Fruit fly (Drosophila melanogaster): Measurements from ENCODE around the gene Pgant2.

Gene Pgant2

dm6 chr2L:3444789-3445188 is 18.3 kb upstream of the Pgant2 start (continued):
- TF ChIP-seq fd85E (GFP tag; optimal IDR thresholded peaks at IDR 0.05) (no peak), CG10669 (GFP tag; optimal IDR thresholded peaks at IDR 0.05) (no peak), CG16779 (tag; optimal IDR thresholded peaks at IDR 0.05) (peak; percentile 44), Sox14 (GFP tag; optimal IDR thresholded peaks at IDR 0.05) (peak; percentile 77), Eip75B (GFP tag; optimal IDR thresholded peaks at IDR 0.05) (no peak), salr (GFP tag; optimal IDR thresholded peaks at IDR 0.05) (peak in 1 of 2 experiments; percentile 69), acj6 (GFP tag; optimal IDR thresholded peaks at IDR 0.05) (peak; percentile 76), CG10631 (GFP tag; optimal IDR thresholded peaks at IDR 0.05) (no peak), CG34406 (GFP tag; optimal IDR thresholded peaks at IDR 0.05) (peak; percentile 57), CG3032 (tag; optimal IDR thresholded peaks at IDR 0.05) (peak; percentile 64), dac (GFP tag; optimal IDR thresholded peaks at IDR 0.05) (peak; percentile 71), CG11762 (GFP tag; optimal IDR thresholded peaks at IDR 0.05; ENCODE audit: insufficient read depth) (peak; percentile 68), spab (GFP tag; optimal IDR thresholded peaks at IDR 0.05) (no peak), Ets21C (GFP tag; optimal IDR thresholded peaks at IDR 0.05) (no peak), net (GFP tag; optimal IDR thresholded peaks at IDR 0.05) (no peak), ss (GFP tag; optimal IDR thresholded peaks at IDR 0.05) (no peak), CG11902 (GFP tag; optimal IDR thresholded peaks at IDR 0.05) (peak; percentile 52)

dm6 chr2L:3441673-3442072 is 15.2 kb upstream of the Pgant2 start:
- TF ChIP-seq acj6 (GFP tag; optimal IDR thresholded peaks at IDR 0.05) (peak; percentile 9), CG8319 (GFP tag; optimal IDR thresholded peaks at IDR 0.05) (no peak), eg (GFP tag; IDR thresholded peaks at IDR 0.05) (peak; percentile 67), CG15336 (GFP tag; IDR thresholded peaks at IDR 0.05) (peak; percentile 58), Met (GFP tag; optimal IDR thresholded peaks at IDR 0.05) (peak; percentile 2), Eip93F (GFP tag; optimal IDR thresholded peaks at IDR 0.05) (no peak), lz (GFP tag; optimal IDR thresholded peaks at IDR 0.05) (no peak), CG6808 (GFP tag; optimal IDR thresholded peaks at IDR 0.05) (no peak), spab (GFP tag; optimal IDR thresholded peaks at IDR 0.05) (no peak), Blimp-1 (GFP tag; optimal IDR thresholded peaks at IDR 0.05) (no peak), vri (GFP tag; optimal IDR thresholded peaks at IDR 0.05) (no peak), CG9139 (GFP tag; optimal IDR thresholded peaks at IDR 0.05) (no peak), Lpt (GFP tag; optimal IDR thresholded peaks at IDR 0.05) (no peak), topi (GFP tag; optimal IDR thresholded peaks at IDR 0.05) (peak; percentile 6), Hr39 (GFP tag; optimal IDR thresholded peaks at IDR 0.05) (peak; percentile 11), achi (GFP tag; optimal IDR thresholded peaks at IDR 0.05) (peak; percentile 50), CG8119 (GFP tag; IDR thresholded peaks at IDR 0.05) (peak; percentile 61; the same call in 2 of the 3 replicates), CG11762 (GFP tag; optimal IDR thresholded peaks at IDR 0.05; ENCODE audit: insufficient read depth) (no peak), Sox15 (GFP tag; optimal IDR thresholded peaks at IDR 0.05) (no peak), CG3032 (tag; optimal IDR thresholded peaks at IDR 0.05) (no peak), fkh (GFP tag; optimal IDR thresholded peaks at IDR 0.05) (no peak), CG6854 (GFP tag; optimal IDR thresholded peaks at IDR 0.05) (no peak), Ets96B (tag; optimal IDR thresholded peaks at IDR 0.05) (no peak), dac (GFP tag; optimal IDR thresholded peaks at IDR 0.05) (no peak), salr (GFP tag; optimal IDR thresholded peaks at IDR 0.05) (peak in 1 of 2 experiments; percentile 23), Smox (GFP tag; optimal IDR thresholded peaks at IDR 0.05) (no peak), CG1621 (tag; optimal IDR thresholded peaks at IDR 0.05) (no peak), Sox14 (GFP tag; optimal IDR thresholded peaks at IDR 0.05) (peak; percentile 7), cyc (GFP tag; optimal IDR thresholded peaks at IDR 0.05) (no peak), CG6163 (GFP tag; IDR thresholded peaks at IDR 0.05) (peak; percentile 58; the same call in 2 of the 3 replicates), Hr4 (GFP tag; optimal IDR thresholded peaks at IDR 0.05) (peak; percentile 64), CG16779 (tag; optimal IDR thresholded peaks at IDR 0.05) (no peak), Eip78C (GFP tag) (peak; percentile 77), CG10631 (GFP tag; optimal IDR thresholded peaks at IDR 0.05) (peak; percentile 26), CG11902 (GFP tag; optimal IDR thresholded peaks at IDR 0.05) (no peak), CG31627 (GFP tag; optimal IDR thresholded peaks at IDR 0.05) (no peak), CG32006 (GFP tag; optimal IDR thresholded peaks at IDR 0.05) (peak; percentile 64), CG34406 (GFP tag; optimal IDR thresholded peaks at IDR 0.05) (no peak), CG3919 (GFP tag; optimal IDR thresholded peaks at IDR 0.05) (peak; percentile 45), Gug (GFP tag; IDR thresholded peaks at IDR 0.05) (peak; percentile 19; the same call in 1 of the 2 replicates), CG11294 (GFP tag; IDR thresholded peaks at IDR 0.05) (0 out of 2 replicates have a peak, but pooled peaks have one; percentile 25), CG4318 (GFP tag; optimal IDR thresholded peaks at IDR 0.05) (peak; percentile 31), net (GFP tag; optimal IDR thresholded peaks at IDR 0.05) (no peak)
